Fruit fly (Drosophila melanogaster) Kc167 (cell line): ENCODE data around the gene CG43349.

Experiments used
- Myc ChIP-seq: fragments of >200 bp; optimal IDR thresholded peaks from 2 replicates; lab custom pipeline; 2017; ENCODE audit warnings: missing external identifiers
- Sin3A ChIP-seq: fragments of >200 bp; optimal IDR thresholded peaks from 2 replicates; lab custom pipeline; 2018; ENCODE audit warnings: missing external identifiers
- h ChIP-seq: fragments of >200 bp; optimal IDR thresholded peaks from 3 replicates; lab custom pipeline; 2018; ENCODE audit warnings: missing external identifiers
- insv ChIP-seq: fragments of >200 bp; optimal IDR thresholded peaks from 3 replicates; lab custom pipeline; 2018; ENCODE audit warnings: missing external identifiers
- psq ChIP-seq: fragments of >200 bp; optimal IDR thresholded peaks from 2 replicates; lab custom pipeline; 2017; ENCODE audit warnings: missing external identifiers
- ttk ChIP-seq: sonication (Bioruptor generic); optimal IDR thresholded peaks from 2 replicates; lab custom pipeline; 2017; ENCODE audit warnings: missing external identifiers

CG43349 gene

dm6 chr2L:1214465-1214864 is 14.5 kb downstream of the CG43349 start:
- no peak for TF ChIP-seq Sin3A (lab: Kevin White, UChicago)
- no peak for TF ChIP-seq ttk (lab: Kevin White, UChicago)
- TF ChIP-seq psq (lab: Kevin White, UChicago) = no peak
- TF ChIP-seq insv (lab: Kevin White, UChicago) = no peak
- no peak for TF ChIP-seq Myc (lab: Kevin White, UChicago)
- TF ChIP-seq h = no peak

- TF ChIP-seq psq (lab: Kevin White, UChicago) (no peak), h (no peak), Myc (lab: Kevin White, UChicago) (no peak), Sin3A (lab: Kevin White, UChicago) (no peak), ttk (lab: Kevin White, UChicago) (no peak), insv (lab: Kevin White, UChicago) (no peak)
Observed at dm6 chr2L:1217033-1217612, 17.1 kb downstream of the CG43349 start.

DNA sequence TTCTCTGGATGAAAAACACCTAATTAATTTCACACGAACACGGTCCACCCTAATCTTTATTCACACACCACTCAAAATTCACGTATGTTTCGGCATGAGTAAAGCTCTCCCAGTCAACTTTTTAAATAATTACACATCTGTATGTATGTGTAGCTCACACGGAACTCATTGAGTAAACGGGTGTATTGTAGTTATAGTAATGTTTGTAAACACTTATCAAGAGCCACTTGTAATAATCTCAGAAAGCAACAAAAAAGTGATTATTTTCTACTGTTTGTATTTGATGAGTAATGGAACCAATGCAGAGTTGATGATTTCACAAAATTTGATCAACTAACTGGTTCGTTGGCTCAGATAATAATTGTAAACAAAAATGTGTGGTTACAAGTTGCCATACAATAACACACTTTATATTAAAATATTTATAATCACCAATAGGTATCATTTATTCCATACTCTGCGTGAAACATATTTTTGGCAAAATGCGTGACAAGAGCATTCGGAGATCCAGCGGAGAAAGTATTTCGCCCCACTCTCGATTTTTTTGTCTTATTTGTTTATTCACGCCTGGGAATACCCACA is 18.0 kb downstream of the CG43349 start:
- TF ChIP-seq Myc (lab: Kevin White, UChicago) (no peak), ttk (lab: Kevin White, UChicago) (no peak), Sin3A (lab: Kevin White, UChicago) (no peak), h (no peak)

dm6 chr2L:1218475-1218874 is 18.5 kb downstream of the CG43349 start:
- TF ChIP-seq Myc (lab: Kevin White, UChicago) = no peak
- TF ChIP-seq h = no peak
- TF ChIP-seq ttk (lab: Kevin White, UChicago) = no peak
- TF ChIP-seq psq (lab: Kevin White, UChicago) = no peak
- TF ChIP-seq Sin3A (lab: Kevin White, UChicago) = no peak

DNA sequence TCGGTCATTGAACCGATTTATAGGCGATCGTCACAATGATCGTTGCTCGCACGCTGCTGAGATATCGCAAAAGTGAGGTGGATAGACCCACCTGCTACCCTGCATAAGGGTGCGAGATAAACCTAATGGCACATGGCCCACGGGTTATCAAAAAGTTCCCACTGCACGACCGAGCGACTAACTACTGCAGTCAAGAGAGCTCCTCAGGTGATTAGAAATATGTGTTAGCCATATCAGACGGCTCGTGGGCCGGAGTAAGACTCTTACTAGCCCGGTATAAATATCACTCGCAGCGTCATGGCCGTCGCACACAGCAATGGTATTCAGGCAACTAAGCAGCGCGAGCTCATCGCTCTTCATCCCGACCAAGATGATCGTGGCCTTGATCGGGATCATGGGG is 19.0 kb downstream of the CG43349 start, which contains the start of gene CG42329:
Gene CG42329 (plus strand): TSS at position 301 of the 400 bp plus-strand sequence.
- TF ChIP-seq insv (lab: Kevin White, UChicago) = no peak
- TF ChIP-seq ttk (lab: Kevin White, UChicago) = no peak
- no peak for TF ChIP-seq psq (lab: Kevin White, UChicago)
- no peak for TF ChIP-seq Myc (lab: Kevin White, UChicago)
- TF ChIP-seq h = no peak

dm6 chr2L:1230691-1231090 is 30.7 kb downstream of the CG43349 start:
- TF ChIP-seq h (no peak), Myc (lab: Kevin White, UChicago) (no peak), insv (lab: Kevin White, UChicago) (no peak), ttk (lab: Kevin White, UChicago) (no peak), psq (lab: Kevin White, UChicago) (no peak), Sin3A (lab: Kevin White, UChicago) (no peak)

DNA sequence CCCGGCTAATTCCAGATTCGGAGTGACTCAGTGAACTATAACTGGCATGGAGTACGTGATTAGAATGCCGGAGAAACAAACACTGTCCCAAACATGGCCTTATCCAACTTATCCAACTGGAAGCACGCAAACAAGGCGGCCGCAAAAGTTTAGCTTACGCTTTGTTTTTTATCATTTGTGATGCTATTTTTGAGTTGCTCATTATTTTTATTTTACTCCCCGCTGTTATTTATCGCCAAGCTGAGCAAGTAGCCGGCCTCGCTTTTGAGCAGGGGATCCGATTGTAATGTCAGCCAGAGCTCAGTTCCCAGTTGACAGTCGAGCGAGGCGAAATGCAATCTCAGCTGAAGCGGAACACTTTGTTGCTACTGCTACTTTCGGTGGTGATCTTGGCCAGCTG is 39.7 kb downstream of the CG43349 start, which contains the start of gene CG5397:
Gene CG5397 (plus strand): TSS at position 301 of the 400 bp plus-strand sequence.
- no peak for TF ChIP-seq Sin3A (lab: Kevin White, UChicago)
- no peak for TF ChIP-seq ttk (lab: Kevin White, UChicago)
- no peak for TF ChIP-seq insv (lab: Kevin White, UChicago)
- TF ChIP-seq Myc (lab: Kevin White, UChicago) = no peak
- no peak for TF ChIP-seq psq (lab: Kevin White, UChicago)
- no peak for TF ChIP-seq h
